Worm (Caenorhabditis elegans) whole organism, young adult: ENCODE data around the gene rpn-5.

Experiments used
- B0019.2 ChIP-seq: fragments of 200-800 bp; sonication (Bioruptor generic); conservative IDR thresholded peaks from 2 replicates; pipeline ENCODE4 v1.3.6; 2022; ENCODE audit warnings: missing genetic modification reagents, missing genetic modification characterization, missing compliant biosample characterization
- B0336.3 ChIP-seq: fragments of 200-800 bp; sonication (Bioruptor generic); IDR thresholded peaks from 2 replicates; pipeline ENCODE4 v1.3.6; 2022; ENCODE audit warnings: missing genetic modification characterization, missing compliant biosample characterization
- C06A6.2 ChIP-seq: fragments of 200-800 bp; sonication (Bioruptor generic); conservative IDR thresholded peaks from 2 replicates; pipeline ENCODE4 v1.3.6; 2022; ENCODE audit warnings: missing genetic modification characterization, missing compliant biosample characterization
- F22D6.2 ChIP-seq: sonication (generic microtip); optimal IDR thresholded peaks from 2 replicates; lab custom pipeline; 2016; ENCODE audit warnings: mild to moderate bottlenecking, missing genetic modification characterization, missing compliant biosample characterization
- F23B12.7 ChIP-seq: sonication (generic microtip); optimal IDR thresholded peaks from 2 replicates; lab custom pipeline; 2017; ENCODE audit warnings: missing genetic modification characterization, mild to moderate bottlenecking, missing compliant biosample characterization, antibody characterized with exemption, moderate library complexity; ENCODE audit not compliant: insufficient read depth
- K12H6.12 ChIP-seq: fragments of 200-800 bp; sonication (Bioruptor generic); optimal IDR thresholded peaks from 2 replicates; lab custom pipeline; 2018; ENCODE audit warnings: mild to moderate bottlenecking, missing genetic modification characterization, missing compliant biosample characterization
- Y53F4B.3 ChIP-seq: fragments of 200-800 bp; sonication (Bioruptor generic); IDR thresholded peaks from 2 replicates; pipeline ENCODE4 v1.3.6; 2022; ENCODE audit warnings: missing genetic modification reagents, missing genetic modification characterization, missing compliant biosample characterization
- Y79H2A.3 ChIP-seq: fragments of 200-800 bp; sonication (Bioruptor generic); conservative IDR thresholded peaks from 2 replicates; pipeline ENCODE4 v1.3.6; 2022; ENCODE audit warnings: missing genetic modification reagents, missing genetic modification characterization, missing compliant biosample characterization
- atf-7 ChIP-seq: sonication (generic microtip); optimal IDR thresholded peaks from 2 replicates; lab custom pipeline; 2017; ENCODE audit warnings: mild to moderate bottlenecking, missing genetic modification characterization, missing compliant biosample characterization
- attf-3 ChIP-seq: fragments of 200-800 bp; sonication (Bioruptor generic); conservative IDR thresholded peaks from 2 replicates; pipeline ENCODE4 v1.3.6; 2022; ENCODE audit warnings: missing genetic modification reagents, missing genetic modification characterization, missing compliant biosample characterization
- attf-6 ChIP-seq: fragments of 200-800 bp; sonication (Bioruptor generic); IDR thresholded peaks from 2 replicates; pipeline ENCODE4 v1.3.6; 2022; ENCODE audit warnings: missing genetic modification reagents, missing genetic modification characterization, missing compliant biosample characterization
- ceh-79 ChIP-seq: sonication (generic microtip); optimal IDR thresholded peaks from 2 replicates; lab custom pipeline; 2017; ENCODE audit warnings: mild to moderate bottlenecking, missing genetic modification characterization, missing compliant biosample characterization
- dpff-1 ChIP-seq: sonication (generic microtip); optimal IDR thresholded peaks from 2 replicates; lab custom pipeline; 2017; ENCODE audit warnings: mild to moderate bottlenecking, missing genetic modification characterization, missing compliant biosample characterization
- egl-18 ChIP-seq: fragments of 200-800 bp; sonication (Bioruptor generic); IDR thresholded peaks from 2 replicates; pipeline ENCODE4 v1.3.6; 2022; ENCODE audit warnings: missing genetic modification reagents, missing genetic modification characterization, missing compliant biosample characterization
- egl-44 ChIP-seq: fragments of 200-800 bp; sonication (Bioruptor generic); IDR thresholded peaks from 2 replicates; pipeline ENCODE4 v1.3.6; 2022; ENCODE audit warnings: missing genetic modification reagents, missing genetic modification characterization, missing compliant biosample characterization
- egrh-3 ChIP-seq: fragments of 200-800 bp; sonication (Bioruptor generic); IDR thresholded peaks from 2 replicates; pipeline ENCODE4 v1.3.6; 2022; ENCODE audit warnings: missing genetic modification reagents, missing genetic modification characterization, missing compliant biosample characterization
- gei-17 ChIP-seq: fragments of 200-800 bp; sonication (Bioruptor generic); optimal IDR thresholded peaks from 2 replicates; lab custom pipeline; 2018; ENCODE audit warnings: mild to moderate bottlenecking, missing genetic modification characterization, missing compliant biosample characterization
- him-1 ChIP-seq: sonication (generic microtip); optimal IDR thresholded peaks from 2 replicates; lab custom pipeline; 2016; ENCODE audit warnings: missing genotype, missing genetic modification reagents, missing genetic modification characterization, missing compliant biosample characterization
- hsf-1 ChIP-seq: fragments of 200-800 bp; sonication (Bioruptor generic); IDR thresholded peaks from 2 replicates; pipeline ENCODE4 v1.3.6; 2022; ENCODE audit warnings: missing genetic modification reagents, missing genetic modification characterization, missing compliant biosample characterization
- let-526 ChIP-seq: fragments of 200-800 bp; sonication (Bioruptor generic); IDR thresholded peaks from 2 replicates; pipeline ENCODE4 v1.3.6; 2022; ENCODE audit warnings: missing genetic modification reagents, missing genetic modification characterization, missing compliant biosample characterization
- let-607 ChIP-seq, 2 experiments: fragments of 200-800 bp in 1 of 2; sonication (Bioruptor generic) in 1 of 2; sonication (generic microtip) in 1 of 2; optimal IDR thresholded peaks; 2 replicates each; lab custom pipeline; 2016 to 2018; ENCODE audit warnings: mild to moderate bottlenecking in 2 of 2, missing compliant biosample characterization in 2 of 2, missing genetic modification characterization in 2 of 2, moderate library complexity in 2 of 2, missing genotype in 1 of 2
- lin-35 ChIP-seq, 3 experiments: fragments of 150-350 bp in 2 of 3; sonication (generic microtip) in 1 of 3; optimal IDR thresholded peaks; 2 replicates each; lab custom pipeline; 2014 to 2018; ENCODE audit warnings: missing biosample characterization in 3 of 3, missing genetic modification characterization in 3 of 3, missing genetic modification reagents in 3 of 3
- lsl-1 ChIP-seq: fragments of 200-800 bp; sonication (Bioruptor generic); optimal IDR thresholded peaks from 2 replicates; lab custom pipeline; 2018; ENCODE audit warnings: mild to moderate bottlenecking, missing genetic modification characterization, moderate library complexity, missing compliant biosample characterization
- mcd-1 ChIP-seq: fragments of 200-800 bp; sonication (Bioruptor generic); IDR thresholded peaks from 2 replicates; pipeline ENCODE4 v1.3.6; 2022; ENCODE audit warnings: missing genetic modification reagents, missing genetic modification characterization, missing compliant biosample characterization
- mxl-1 ChIP-seq: sonication (generic microtip); optimal IDR thresholded peaks from 2 replicates; lab custom pipeline; 2016; ENCODE audit warnings: missing genetic modification characterization, missing compliant biosample characterization
- nfya-2 ChIP-seq: fragments of 200-800 bp; sonication (Bioruptor generic); IDR thresholded peaks from 2 replicates; pipeline ENCODE4 v1.3.6; 2022; ENCODE audit warnings: missing genetic modification reagents, missing genetic modification characterization, missing compliant biosample characterization
- rec-8 ChIP-seq, 2 experiments: sonication (generic microtip); optimal IDR thresholded peaks; 2 replicates each; lab custom pipeline; 2016; ENCODE audit warnings: mild to moderate bottlenecking in 2 of 2, missing genetic modification characterization in 2 of 2, missing genetic modification reagents in 2 of 2, missing genotype in 2 of 2, missing biosample characterization in 1 of 2, missing compliant biosample characterization in 1 of 2, moderate library complexity in 1 of 2
- repo-1 ChIP-seq: sonication (generic microtip); optimal IDR thresholded peaks from 2 replicates; lab custom pipeline; 2017; ENCODE audit warnings: mild to moderate bottlenecking, missing genetic modification characterization, missing compliant biosample characterization
- rpc-1 ChIP-seq, 2 experiments: fragments of 150-350 bp in 1 of 2; sonication (generic microtip) in 1 of 2; optimal IDR thresholded peaks; 2 replicates each; lab custom pipeline; 2014 to 2018; ENCODE audit warnings: missing biosample characterization in 1 of 2, missing genetic modification characterization in 1 of 2, missing genetic modification reagents in 1 of 2, missing genotype in 1 of 2
- snpc-1.3 ChIP-seq: sonication (generic microtip); optimal IDR thresholded peaks from 2 replicates; lab custom pipeline; 2017; ENCODE audit warnings: missing genetic modification characterization, mild to moderate bottlenecking, missing compliant biosample characterization, antibody characterized with exemption, moderate library complexity, missing genotype, missing genetic modification reagents; ENCODE audit not compliant: insufficient read depth
- snpc-4 ChIP-seq, 5 experiments: fragments of 150-350 bp in 1 of 5; sonication (generic microtip) in 4 of 5; optimal IDR thresholded peaks; 2 replicates each; lab custom pipeline; 2014 to 2018; ENCODE audit warnings: missing genetic modification characterization in 5 of 5, missing biosample characterization in 3 of 5, antibody characterized with exemption in 2 of 5, mild to moderate bottlenecking in 2 of 5, missing compliant biosample characterization in 2 of 5, missing genotype in 2 of 5, moderate library complexity in 2 of 5, missing genetic modification reagents in 1 of 5
- tlf-1 ChIP-seq: fragments of 200-800 bp; sonication (Bioruptor generic); optimal IDR thresholded peaks from 2 replicates; lab custom pipeline; 2018; ENCODE audit warnings: mild to moderate bottlenecking, missing genetic modification characterization, missing compliant biosample characterization
- xnd-1 ChIP-seq: sonication (generic microtip); optimal IDR thresholded peaks from 2 replicates; lab custom pipeline; 2016; ENCODE audit warnings: missing genotype, missing genetic modification reagents, missing genetic modification characterization, missing compliant biosample characterization
- zfh-2 ChIP-seq: fragments of 200-800 bp; sonication (Bioruptor generic); conservative IDR thresholded peaks from 2 replicates; pipeline ENCODE4 v1.3.6; 2022; ENCODE audit warnings: missing genetic modification reagents, missing genetic modification characterization, missing compliant biosample characterization
- zim-3 ChIP-seq: sonication (generic microtip); optimal IDR thresholded peaks from 2 replicates; lab custom pipeline; 2017; ENCODE audit warnings: mild to moderate bottlenecking, missing genetic modification characterization, moderate library complexity, missing compliant biosample characterization
- ztf-28 ChIP-seq: fragments of 200-800 bp; sonication (Bioruptor generic); IDR thresholded peaks from 2 replicates; pipeline ENCODE4 v1.3.6; 2022; ENCODE audit warnings: missing genetic modification reagents, missing genetic modification characterization, missing compliant biosample characterization

rpn-5 gene

ce11 chrII:4684852-4685251 is 13.4 kb downstream of the rpn-5 start:
- TF ChIP-seq rpc-1 (optimal IDR thresholded peaks at IDR 0.05; lab: Kevin White, UChicago) (peak; percentile 6), rpc-1 (tag; optimal IDR thresholded peaks at IDR 0.05; lab: Kevin White, UChicago) (no peak), zim-3 (no peak), lsl-1 (GFP tag; lab: Kevin White, UChicago) (no peak), let-607 (tag; optimal IDR thresholded peaks at IDR 0.05; lab: Kevin White, UChicago) (no peak), gei-17 (no peak), lin-35 (GFP tag; optimal IDR thresholded peaks at IDR 0.05; lab: Kevin White, UChicago) (no peak), let-526 (GFP tag; lab: Robert Waterston, UW) (no peak), mxl-1 (tag; lab: Kevin White, UChicago) (no peak), rec-8 (tag; optimal IDR thresholded peaks at IDR 0.05; lab: Kevin White, UChicago) (no peak), attf-3 (GFP tag; lab: Robert Waterston, UW) (no peak), K12H6.12 (tag; lab: Kevin White, UChicago) (no peak), egrh-3 (GFP tag; lab: Robert Waterston, UW) (no peak), egl-18 (GFP tag; lab: Robert Waterston, UW) (no peak), F23B12.7 (tag; lab: Kevin White, UChicago) (no peak), hsf-1 (peak; percentile 93), F22D6.2 (tag; lab: Kevin White, UChicago) (no peak), snpc-1.3 (no peak)

- TF ChIP-seq xnd-1 (no peak), lsl-1 (GFP tag; lab: Kevin White, UChicago) (no peak), snpc-4 (GFP tag; optimal IDR thresholded peaks at IDR 0.05; lab: Kevin White, UChicago) (no peak), snpc-4 (tag; optimal IDR thresholded peaks at IDR 0.05; lab: Kevin White, UChicago) (no peak), Y79H2A.3 (GFP tag; lab: Robert Waterston, UW) (no peak), gei-17 (no peak), C06A6.2 (GFP tag; lab: Robert Waterston, UW) (no peak), atf-7 (tag; lab: Kevin White, UChicago) (no peak), egl-18 (GFP tag; lab: Robert Waterston, UW) (no peak), B0336.3 (GFP tag; lab: Robert Waterston, UW) (no peak), Y53F4B.3 (GFP tag; lab: Robert Waterston, UW) (no peak), nfya-2 (GFP tag; lab: Robert Waterston, UW) (no peak), F22D6.2 (tag; lab: Kevin White, UChicago) (no peak)
- TF ChIP-seq, all 124 proteins: peak for 0
Measured at ce11 chrII:4683693-4684092, 14.5 kb downstream of the rpn-5 start, which contains the start of gene sre-40. sre-40 (minus strand) TSS chrII:4683793.

- TF ChIP-seq let-526 (GFP tag; lab: Robert Waterston, UW) (no peak), ceh-79 (tag; lab: Kevin White, UChicago) (no peak), mcd-1 (no peak), attf-6 (GFP tag; lab: Robert Waterston, UW) (no peak), dpff-1 (no peak), B0019.2 (GFP tag; lab: Robert Waterston, UW) (no peak), zfh-2 (GFP tag; lab: Robert Waterston, UW) (no peak), egl-44 (GFP tag; lab: Robert Waterston, UW) (no peak), tlf-1 (GFP tag; lab: Kevin White, UChicago) (no peak), repo-1 (no peak), him-1 (no peak), ztf-28 (GFP tag; lab: Robert Waterston, UW) (no peak), atf-7 (tag; lab: Kevin White, UChicago) (no peak), snpc-4 (GFP tag; optimal IDR thresholded peaks at IDR 0.05; lab: Kevin White, UChicago) (no peak), snpc-4 (tag; optimal IDR thresholded peaks at IDR 0.05; lab: Kevin White, UChicago) (no peak)
Measured at ce11 chrII:4681391-4681790, 16.8 kb downstream of the rpn-5 start, which contains the start of gene T05A7.7. T05A7.7 (minus strand) TSS chrII:4681491.
